Fruit fly (Drosophila melanogaster) whole organism, wandering third instar larva: Measurements from ENCODE around the gene Fur1.

ENCODE experiments used
- GATAd ChIP-seq: sonication (Bioruptor generic); optimal IDR thresholded peaks from 2 replicates; lab custom pipeline; 2016; ENCODE audit warnings: missing biosample characterization, missing genetic modification characterization
- Hr83 ChIP-seq: fragments of 200-300 bp; sonication (Bioruptor generic); optimal IDR thresholded peaks from 2 replicates; lab custom pipeline; 2016; ENCODE audit warnings: missing biosample characterization, mild to moderate bottlenecking, missing genetic modification characterization, moderate library complexity; ENCODE audit not compliant: poor library complexity, severe bottlenecking
- Myc ChIP-seq: fragments of >200 bp; optimal IDR thresholded peaks from 2 replicates; lab custom pipeline; 2017
- dmrt93B ChIP-seq: fragments of 200-800 bp; sonication (Bioruptor generic); optimal IDR thresholded peaks from 2 replicates; lab custom pipeline; 2018; ENCODE audit warnings: missing biosample characterization, mild to moderate bottlenecking, missing genetic modification characterization
- pan ChIP-seq: fragments of >200 bp; optimal IDR thresholded peaks from 2 replicates; lab custom pipeline; 2017
- psq ChIP-seq: fragments of 200-800 bp; sonication (Bioruptor generic); optimal IDR thresholded peaks from 3 replicates; lab custom pipeline; 2017; ENCODE audit warnings: missing biosample characterization, mild to moderate bottlenecking, missing genetic modification characterization, moderate library complexity
- usp ChIP-seq: fragments of >200 bp; optimal IDR thresholded peaks from 2 replicates; lab custom pipeline; 2017; ENCODE audit warnings: missing biosample characterization, missing genetic modification characterization
- woc ChIP-seq: sonication (Bioruptor generic); optimal IDR thresholded peaks from 2 replicates; lab custom pipeline; 2016; ENCODE audit warnings: missing biosample characterization, mild to moderate bottlenecking, missing genetic modification characterization

DNA sequence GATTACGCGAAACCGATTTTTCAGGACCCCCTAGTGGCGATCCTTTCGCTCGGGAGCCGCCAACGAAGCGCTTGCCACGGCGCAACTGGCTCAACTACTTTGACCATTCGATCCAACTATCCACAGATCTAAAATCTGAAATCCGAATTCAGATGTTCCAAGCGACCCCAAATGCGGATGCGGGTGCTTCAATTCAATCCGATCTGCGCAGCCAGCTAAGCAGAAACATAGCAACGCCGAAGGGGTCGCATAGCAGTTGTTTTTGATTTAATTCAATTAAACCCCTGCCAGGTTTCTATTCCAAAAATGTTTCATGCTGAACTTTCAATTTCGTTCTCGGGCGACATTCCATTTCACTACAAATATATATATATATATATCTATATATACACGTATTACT is 90.2 kb downstream of the Fur1 start, which contains the start of gene alrm:
- no peak for TF ChIP-seq psq (GFP tag; lab: Kevin White, UChicago)
- TF ChIP-seq usp (GFP tag; lab: Kevin White, UChicago), result no peak
- no peak for TF ChIP-seq woc (GFP tag; lab: Kevin White, UChicago)
- no peak for TF ChIP-seq GATAd (GFP tag; lab: Kevin White, UChicago)
- no peak for TF ChIP-seq pan
- no peak for TF ChIP-seq dmrt93B (GFP tag; lab: Kevin White, UChicago)
- TF ChIP-seq Myc (lab: Kevin White, UChicago), result no peak
- no peak for TF ChIP-seq Hr83 (GFP tag; lab: Kevin White, UChicago)
